Worm (Caenorhabditis elegans): Measurements from ENCODE around the gene T24H7.2.

The T24H7.2 gene

DNA sequence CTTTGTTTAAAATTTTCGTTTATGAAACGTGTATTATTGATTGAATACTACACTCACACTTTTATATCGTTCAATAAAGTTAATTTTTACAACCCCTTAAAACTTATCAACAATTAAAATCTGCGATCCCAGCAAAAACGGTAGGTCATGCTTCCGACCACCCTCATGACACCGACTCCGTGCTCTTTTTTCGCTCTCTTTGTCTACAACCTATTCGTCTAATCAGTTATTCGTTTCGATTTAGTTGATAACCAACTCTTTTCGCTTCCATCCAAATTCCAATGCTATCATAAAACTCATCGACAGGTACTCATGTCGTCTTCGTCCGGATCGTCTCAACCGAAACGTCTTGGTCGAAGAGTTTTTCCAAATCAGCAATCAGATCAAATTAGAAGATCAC, 36.0 kb downstream of the T24H7.2 start, which contains the start of gene F13H8.1 (continued):
- TF ChIP-seq daf-16 (GFP tag; optimal IDR thresholded peaks at IDR 0.05) (no peak), daf-16 (tag; optimal IDR thresholded peaks at IDR 0.05) (peak; percentile 76), lir-3 (tag; optimal IDR thresholded peaks at IDR 0.05) (no peak), nhr-237 (tag; optimal IDR thresholded peaks at IDR 0.05) (no peak), mxl-2 (GFP tag; conservative IDR thresholded peaks at IDR 0.05) (no peak), fkh-10 (GFP tag; optimal IDR thresholded peaks at IDR 0.05) (no peak), T26A8.4 (GFP tag; IDR thresholded peaks at IDR 0.05) (no peak)

DNA sequence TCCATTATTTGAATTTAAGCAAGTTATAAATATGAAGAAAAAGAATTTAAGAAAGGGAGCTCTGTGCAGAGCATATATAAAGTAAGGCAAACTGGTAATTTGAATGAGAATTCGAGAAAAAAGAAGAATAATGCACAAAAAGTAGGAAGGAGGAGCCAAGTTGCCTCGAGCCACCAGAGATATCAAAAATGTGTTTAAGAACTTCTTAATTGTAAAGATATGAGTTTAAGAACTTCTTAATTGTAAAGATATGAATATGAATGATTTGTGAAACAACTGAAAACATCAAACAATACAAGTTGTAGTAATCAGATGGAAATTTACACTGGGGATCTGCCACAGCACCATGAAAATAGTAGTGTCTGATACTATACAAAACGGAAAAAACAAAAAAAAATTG, 39.8 kb downstream of the T24H7.2 start, which contains the start of gene F13H8.6:
Gene F13H8.6, minus strand, starts transcription at position 101 of the 400 bp plus-strand sequence.
- TF ChIP-seq lir-3 (tag; optimal IDR thresholded peaks at IDR 0.05) (no peak), unc-62 (GFP tag; optimal IDR thresholded peaks at IDR 0.05 in 1 of 2) (peak in 1 of 2 experiments; percentile 69), unc-62 (tag; optimal IDR thresholded peaks at IDR 0.05) (no peak)

DNA sequence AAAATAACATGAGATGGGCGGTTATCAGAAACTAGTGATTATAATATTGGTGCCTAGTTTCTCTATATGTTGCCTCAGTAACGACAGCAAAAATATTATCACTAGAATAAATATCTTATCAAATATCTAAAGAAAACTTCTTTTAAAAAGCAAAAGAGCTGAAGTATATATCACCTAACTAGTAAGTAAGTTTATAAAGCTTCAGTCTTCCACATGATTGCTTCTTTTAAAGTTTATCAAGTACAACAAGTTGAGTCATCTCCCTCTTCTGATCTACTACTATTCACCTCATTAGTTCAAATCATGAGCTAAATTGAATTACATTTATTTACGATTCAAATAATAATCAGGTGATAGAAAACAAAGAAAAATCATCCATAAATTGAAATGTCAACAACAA, 41.0 kb downstream of the T24H7.2 start:
- no peak for TF ChIP-seq saeg-2 (GFP tag; IDR thresholded peaks at IDR 0.05)
- peak; percentile 32 for TF ChIP-seq T20F7.1 (GFP tag; optimal IDR thresholded peaks at IDR 0.05)
- peak; percentile 64 for TF ChIP-seq aha-1 (tag)

DNA sequence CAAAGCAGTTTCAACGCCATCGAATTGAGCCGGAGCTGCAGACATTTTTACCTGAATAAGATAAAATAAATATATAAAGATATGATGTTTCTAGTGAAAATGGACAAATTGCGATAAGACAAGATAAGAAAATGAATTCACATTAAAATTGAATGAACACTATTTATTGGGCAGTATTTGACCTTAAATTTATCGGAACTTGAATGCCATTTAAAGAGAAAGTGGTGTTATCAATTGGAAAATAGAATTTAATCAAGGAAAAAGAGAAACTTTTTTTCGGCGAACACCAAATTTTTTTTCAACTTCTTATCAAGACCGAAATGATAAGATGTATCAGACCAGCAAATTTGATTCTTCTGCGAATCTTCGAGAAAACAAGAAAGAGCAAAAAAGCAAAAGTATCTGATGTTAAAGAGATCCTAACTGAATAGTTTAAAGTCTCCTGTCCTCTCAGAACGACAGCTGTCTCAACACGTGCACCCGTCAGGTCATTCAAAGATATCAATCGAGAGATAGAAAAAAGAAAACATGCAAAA, 43.0 kb downstream of the T24H7.2 start, which contains the start of gene upb-1:
Gene upb-1, minus strand, starts transcription at position 51 of the 536 bp plus-strand sequence.
- TF ChIP-seq cey-2 (tag; optimal IDR thresholded peaks at IDR 0.05; ENCODE audit: borderline replicate concordance, insufficient read depth): no peak
- no peak for TF ChIP-seq unc-62 (GFP tag; optimal IDR thresholded peaks at IDR 0.05 in 1 of 2)
- TF ChIP-seq unc-62 (tag; optimal IDR thresholded peaks at IDR 0.05): no peak
- no peak for TF ChIP-seq F37D6.2 (tag; optimal IDR thresholded peaks at IDR 0.05)
- no peak for TF ChIP-seq spr-3 (GFP tag; optimal IDR thresholded peaks at IDR 0.05)
- TF ChIP-seq T20F7.1 (GFP tag; optimal IDR thresholded peaks at IDR 0.05): no peak
- no peak for TF ChIP-seq lin-38 (GFP tag; IDR thresholded peaks at IDR 0.05)
- TF ChIP-seq ZK546.5 (tag; optimal IDR thresholded peaks at IDR 0.05): no peak
- TF ChIP-seq nhr-102 (tag; optimal IDR thresholded peaks at IDR 0.05): no peak
- TF ChIP-seq ctbp-1 (GFP tag; IDR thresholded peaks at IDR 0.05): no peak
- peak; percentile 62 for TF ChIP-seq aha-1 (tag)
- TF ChIP-seq F10B5.3 (tag; optimal IDR thresholded peaks at IDR 0.05): no peak
- no peak for TF ChIP-seq spr-1 (tag; optimal IDR thresholded peaks at IDR 0.05)
- TF ChIP-seq ceh-62 (tag; optimal IDR thresholded peaks at IDR 0.05): no peak
- peak; percentile 16 for TF ChIP-seq pqm-1 (tag; optimal IDR thresholded peaks at IDR 0.05)
- TF ChIP-seq tra-1 (GFP tag; IDR thresholded peaks at IDR 0.05): no peak
- TF ChIP-seq php-3 (GFP tag; IDR thresholded peaks at IDR 0.05): no peak
- TF ChIP-seq dmd-9 (GFP tag; IDR thresholded peaks at IDR 0.05): no peak
- TF ChIP-seq daf-16 (GFP tag; optimal IDR thresholded peaks at IDR 0.05): peak in 1 of 2 experiments; percentile 88
- no peak for TF ChIP-seq daf-16 (tag; optimal IDR thresholded peaks at IDR 0.05)
- no peak for TF ChIP-seq zfp-2 (tag; optimal IDR thresholded peaks at IDR 0.05)
- no peak for TF ChIP-seq mep-1 (tag; optimal IDR thresholded peaks at IDR 0.05)
- TF ChIP-seq zip-2 (tag; optimal IDR thresholded peaks at IDR 0.05): no peak
- no peak for TF ChIP-seq ceh-82 (tag; optimal IDR thresholded peaks at IDR 0.05)
- TF ChIP-seq lir-3 (tag; optimal IDR thresholded peaks at IDR 0.05): no peak
- peak; percentile 36 for TF ChIP-seq mxl-3 (GFP tag; optimal IDR thresholded peaks at IDR 0.05)
- TF ChIP-seq unc-130 (GFP tag; optimal IDR thresholded peaks at IDR 0.05): no peak
- no peak for TF ChIP-seq madf-5 (GFP tag; IDR thresholded peaks at IDR 0.05)
- no peak for TF ChIP-seq gei-8 (GFP tag; optimal IDR thresholded peaks at IDR 0.05)
- peak in 1 of 2 experiments; percentile 26 for TF ChIP-seq mdl-1 (tag; optimal IDR thresholded peaks at IDR 0.05)
- TF ChIP-seq hmg-1.1 (GFP tag; IDR thresholded peaks at IDR 0.05): no peak
- no peak for TF ChIP-seq nhr-111 (GFP tag; optimal IDR thresholded peaks at IDR 0.05)
- TF ChIP-seq tag-97 (GFP tag; IDR thresholded peaks at IDR 0.05): no peak
- TF ChIP-seq nhr-25 (tag; optimal IDR thresholded peaks at IDR 0.05; ENCODE audit: borderline replicate concordance, insufficient read depth): no peak
- no peak for TF ChIP-seq daf-8 (GFP tag; IDR thresholded peaks at IDR 0.05)
- no peak for TF ChIP-seq nhr-41 (GFP tag; IDR thresholded peaks at IDR 0.05)
- no peak for TF ChIP-seq nhr-237 (tag; optimal IDR thresholded peaks at IDR 0.05)
- TF ChIP-seq R02D3.7 (tag; optimal IDR thresholded peaks at IDR 0.05): no peak
- no peak for TF ChIP-seq ceh-28 (tag; optimal IDR thresholded peaks at IDR 0.05)
- TF ChIP-seq saeg-2 (GFP tag; IDR thresholded peaks at IDR 0.05): no peak
- no peak for TF ChIP-seq skn-1 (tag; optimal IDR thresholded peaks at IDR 0.05)
- no peak for TF ChIP-seq attf-4 (tag; optimal IDR thresholded peaks at IDR 0.05)
